Worm (Caenorhabditis elegans): ENCODE measurements around the gene C25H3.11.

Gene C25H3.11

DNA sequence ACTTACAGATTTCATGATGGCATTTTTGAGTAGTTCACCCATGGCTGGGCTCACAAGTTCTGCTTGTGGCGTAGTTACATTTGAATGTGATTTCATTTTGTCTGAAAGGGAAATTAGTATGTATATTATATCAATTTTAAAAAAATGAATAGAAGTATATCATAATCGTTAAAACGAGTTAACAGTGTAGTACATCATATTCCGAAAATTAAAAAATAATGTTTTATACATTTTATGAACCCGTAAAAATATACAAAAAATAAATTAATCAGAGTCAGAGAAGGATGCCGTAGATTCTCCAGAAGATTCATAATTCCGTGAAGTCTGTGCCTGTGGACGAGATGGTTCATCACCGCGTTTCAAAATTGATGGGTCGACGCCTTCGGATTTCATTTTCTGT lies 41.9 kb downstream of the C25H3.11 start, which contains the start of gene F59E12.9:
Gene F59E12.9, minus strand, starts transcription at position 101 of the 400 bp plus-strand sequence.
- TF ChIP-seq mep-1 (tag; optimal IDR thresholded peaks at IDR 0.05) (no peak), hpl-2 (GFP tag; optimal IDR thresholded peaks at IDR 0.05) (no peak), mab-9 (GFP tag; IDR thresholded peaks at IDR 0.05) (no peak), ceh-82 (tag; optimal IDR thresholded peaks at IDR 0.05) (no peak), zip-4 (GFP tag; optimal IDR thresholded peaks at IDR 0.05) (no peak), ceh-63 (GFP tag; optimal IDR thresholded peaks at IDR 0.05) (no peak), lsy-2 (tag; optimal IDR thresholded peaks at IDR 0.05) (no peak), xbp-1 (tag; optimal IDR thresholded peaks at IDR 0.05) (no peak), sup-37 (GFP tag; optimal IDR thresholded peaks at IDR 0.05) (no peak), tbx-2 (tag; optimal IDR thresholded peaks at IDR 0.05) (no peak), pqm-1 (tag; optimal IDR thresholded peaks at IDR 0.05) (no peak), elt-3 (tag; optimal IDR thresholded peaks at IDR 0.05) (no peak), blmp-1 (tag; optimal IDR thresholded peaks at IDR 0.05) (no peak), nhr-11 (tag; optimal IDR thresholded peaks at IDR 0.05) (no peak), sptf-1 (tag; optimal IDR thresholded peaks at IDR 0.05) (no peak), efl-1 (optimal IDR thresholded peaks at IDR 0.05) (no peak), efl-1 (GFP tag; optimal IDR thresholded peaks at IDR 0.05 in 1 of 2) (no peak), egl-27 (tag; optimal IDR thresholded peaks at IDR 0.05) (no peak)

DNA sequence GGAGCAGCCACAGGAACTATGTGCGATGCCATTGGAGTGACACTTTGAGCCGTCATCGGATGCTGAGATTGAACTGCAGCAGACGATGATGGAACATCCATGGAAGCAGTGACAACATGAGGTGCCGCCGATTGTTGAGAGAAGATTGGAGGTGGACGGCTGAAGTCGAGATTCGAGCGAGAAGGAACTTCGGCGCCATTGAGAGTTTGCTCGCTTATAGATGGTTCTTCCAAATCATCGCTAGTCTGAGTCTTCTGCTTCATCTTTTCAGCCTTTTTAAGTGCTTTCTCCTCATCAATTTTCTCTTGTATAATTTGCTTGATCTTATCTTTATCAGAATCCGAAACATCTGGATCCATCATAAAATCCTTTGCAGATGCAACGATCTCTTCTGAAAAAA lies 46.7 kb downstream of the C25H3.11 start:
- TF ChIP-seq mab-9 (GFP tag; IDR thresholded peaks at IDR 0.05) (no peak), zip-4 (GFP tag; optimal IDR thresholded peaks at IDR 0.05) (no peak), unc-130 (tag; optimal IDR thresholded peaks at IDR 0.05) (no peak), nhr-71 (tag; optimal IDR thresholded peaks at IDR 0.05) (no peak), nhr-84 (tag; optimal IDR thresholded peaks at IDR 0.05) (no peak), unc-30 (tag; optimal IDR thresholded peaks at IDR 0.05) (no peak), pax-3 (tag; optimal IDR thresholded peaks at IDR 0.05) (no peak), nhr-90 (tag; optimal IDR thresholded peaks at IDR 0.05; ENCODE audit: poor library complexity) (no peak), zag-1 (tag; optimal IDR thresholded peaks at IDR 0.05) (no peak), nhr-11 (tag; optimal IDR thresholded peaks at IDR 0.05) (no peak), elt-2 (tag; optimal IDR thresholded peaks at IDR 0.05) (no peak)

- TF ChIP-seq ceh-8 (GFP tag; optimal IDR thresholded peaks at IDR 0.05): no peak
- no peak for TF ChIP-seq fkh-8 (tag; optimal IDR thresholded peaks at IDR 0.05)
- TF ChIP-seq elt-3 (tag; optimal IDR thresholded peaks at IDR 0.05): no peak
- TF ChIP-seq fkh-10 (GFP tag; optimal IDR thresholded peaks at IDR 0.05): no peak
- TF ChIP-seq skn-1 (tag; optimal IDR thresholded peaks at IDR 0.05): no peak
Observed at ce11 chrII:5640362-5641079, 48.3 kb downstream of the C25H3.11 start.

DNA sequence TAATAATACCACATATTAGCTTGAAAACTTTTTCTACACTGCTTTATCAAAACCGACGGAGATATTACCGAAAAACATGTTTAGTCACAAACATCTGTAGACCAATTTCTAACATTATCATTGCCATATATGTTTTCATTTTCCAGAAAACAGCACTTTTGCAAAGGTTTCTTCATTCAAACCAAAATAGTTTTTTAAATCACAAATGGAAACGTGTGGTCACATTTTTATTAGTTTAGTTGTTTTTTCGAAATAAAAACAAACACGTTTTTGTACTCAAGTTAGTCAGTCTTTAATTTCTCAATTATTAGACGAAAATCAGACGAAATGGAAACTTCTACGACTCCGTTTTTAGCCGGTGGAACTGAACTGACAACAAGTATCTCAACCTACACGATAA lies 50.8 kb downstream of the C25H3.11 start, which contains the start of gene F59E12.3:
Gene F59E12.3, plus strand, starts transcription at position 301 of the 400 bp plus-strand sequence.
- TF ChIP-seq nhr-237 (tag; optimal IDR thresholded peaks at IDR 0.05): no peak
- TF ChIP-seq rnt-1 (tag; optimal IDR thresholded peaks at IDR 0.05): no peak
- peak; percentile 42 for TF ChIP-seq nhr-85 (tag)
- TF ChIP-seq C16A3.4 (tag; optimal IDR thresholded peaks at IDR 0.05): no peak
- TF ChIP-seq mdl-1 (tag; optimal IDR thresholded peaks at IDR 0.05): no peak

- TF ChIP-seq mep-1 (tag; optimal IDR thresholded peaks at IDR 0.05) (no peak), fkh-4 (tag; optimal IDR thresholded peaks at IDR 0.05; ENCODE audit: borderline replicate concordance) (no peak), nhr-77 (tag; optimal IDR thresholded peaks at IDR 0.05) (no peak)
Observed at ce11 chrII:5636826-5637225, 52.0 kb downstream of the C25H3.11 start, which contains the start of gene F59E12.8. Gene F59E12.8 (minus strand): TSS chrII:5636926.
